Worm (Caenorhabditis elegans): ENCODE data around the gene gpd-3.

The gpd-3 gene

DNA sequence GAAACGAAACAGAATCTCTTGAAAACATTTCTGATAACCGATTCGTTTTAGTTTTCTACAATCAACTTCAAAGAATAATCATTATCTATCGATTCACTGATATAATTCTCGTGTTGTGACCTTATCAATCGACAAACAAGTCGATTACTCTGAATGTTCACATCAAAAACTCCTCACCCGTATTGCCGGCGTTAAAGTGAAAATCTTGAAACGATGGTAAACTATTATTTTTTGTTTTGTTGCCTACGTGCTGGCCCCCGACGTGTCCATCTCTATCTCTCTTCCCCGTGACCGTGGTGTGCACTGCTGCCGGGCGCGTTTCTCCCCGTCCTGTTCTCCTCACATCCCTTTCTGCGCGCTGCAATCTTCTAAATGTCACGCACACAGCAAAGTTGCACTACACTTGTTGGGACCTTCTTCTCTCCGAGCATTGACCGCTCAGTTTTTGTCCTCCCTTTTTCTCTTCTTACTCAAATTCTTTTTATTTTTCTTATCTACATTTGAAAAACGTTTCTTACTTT lies 23.2 kb downstream of the gpd-3 start (continued):
- TF ChIP-seq ztf-11 (tag; optimal IDR thresholded peaks at IDR 0.05) (no peak), dpl-1 (GFP tag; optimal IDR thresholded peaks at IDR 0.05) (no peak), nhr-11 (tag; optimal IDR thresholded peaks at IDR 0.05) (no peak), C04F5.9 (tag; optimal IDR thresholded peaks at IDR 0.05) (no peak), elt-3 (tag; optimal IDR thresholded peaks at IDR 0.05) (peak in 5 of 6 experiments; percentile 25 to 72 (median 42)), ceh-8 (GFP tag; optimal IDR thresholded peaks at IDR 0.05) (no peak), aha-1 (tag; optimal IDR thresholded peaks at IDR 0.05) (peak; percentile 68), grh-1 (GFP tag; IDR thresholded peaks at IDR 0.05) (no peak), ceh-88 (GFP tag; IDR thresholded peaks at IDR 0.05) (peak; percentile 31; the same call in 1 of the 2 replicates), sup-37 (GFP tag; optimal IDR thresholded peaks at IDR 0.05) (no peak), ama-1 (optimal IDR thresholded peaks at IDR 0.05) (no peak), ztf-4 (tag; optimal IDR thresholded peaks at IDR 0.05) (peak; percentile 31), fkh-8 (tag; optimal IDR thresholded peaks at IDR 0.05) (no peak), mdl-1 (tag; optimal IDR thresholded peaks at IDR 0.05) (peak in 1 of 2 experiments; percentile 57), nhr-20 (tag; optimal IDR thresholded peaks at IDR 0.05) (peak; percentile 62), nhr-28 (tag; optimal IDR thresholded peaks at IDR 0.05) (no peak), tbx-2 (tag; optimal IDR thresholded peaks at IDR 0.05) (peak; percentile 54), nhr-76 (tag; optimal IDR thresholded peaks at IDR 0.05) (no peak), lsy-2 (tag; optimal IDR thresholded peaks at IDR 0.05) (peak in 1 of 2 experiments; percentile 34), hlh-4 (tag; optimal IDR thresholded peaks at IDR 0.05) (no peak), mab-9 (GFP tag; IDR thresholded peaks at IDR 0.05) (no peak), rnt-1 (tag; optimal IDR thresholded peaks at IDR 0.05) (peak; percentile 59), pag-3 (tag; optimal IDR thresholded peaks at IDR 0.05; ENCODE audit: borderline replicate concordance, insufficient read depth) (peak; percentile 24), fos-1 (tag; optimal IDR thresholded peaks at IDR 0.05) (no peak), zip-4 (GFP tag; optimal IDR thresholded peaks at IDR 0.05) (no peak), aly-2 (tag; optimal IDR thresholded peaks at IDR 0.05) (no peak), fkh-4 (tag; optimal IDR thresholded peaks at IDR 0.05; ENCODE audit: borderline replicate concordance) (no peak), snpc-4 (tag; optimal IDR thresholded peaks at IDR 0.05) (no peak), nhr-19 (GFP tag; conservative IDR thresholded peaks at IDR 0.05) (peak; percentile 51; the same call in 1 of the 2 replicates), irx-1 (tag; optimal IDR thresholded peaks at IDR 0.05) (no peak), nhr-90 (tag; optimal IDR thresholded peaks at IDR 0.05; ENCODE audit: poor library complexity) (peak; percentile 35), ces-1 (GFP tag; optimal IDR thresholded peaks at IDR 0.05) (no peak), egl-13 (tag; optimal IDR thresholded peaks at IDR 0.05) (no peak), ceh-82 (tag; optimal IDR thresholded peaks at IDR 0.05) (peak in 1 of 3 experiments; percentile 65), mef-2 (tag; optimal IDR thresholded peaks at IDR 0.05) (no peak), dsc-1 (tag; optimal IDR thresholded peaks at IDR 0.05) (peak; percentile 35), Y116A8C.19 (tag; optimal IDR thresholded peaks at IDR 0.05; ENCODE audit: borderline replicate concordance) (no peak), unc-86 (tag; optimal IDR thresholded peaks at IDR 0.05) (no peak), lin-35 (GFP tag; optimal IDR thresholded peaks at IDR 0.05) (peak in 1 of 2 experiments; percentile 52), C16A3.4 (tag; optimal IDR thresholded peaks at IDR 0.05) (no peak), isw-1 (GFP tag; IDR thresholded peaks at IDR 0.05) (no peak), blmp-1 (tag; optimal IDR thresholded peaks at IDR 0.05) (peak; percentile 14), lin-13 (GFP tag; optimal IDR thresholded peaks at IDR 0.05) (no peak), egl-27 (tag; optimal IDR thresholded peaks at IDR 0.05) (no peak), lir-3 (tag; optimal IDR thresholded peaks at IDR 0.05; ENCODE audit: poor library complexity) (peak; percentile 22), nhr-12 (tag; optimal IDR thresholded peaks at IDR 0.05) (no peak), hlh-17 (GFP tag; optimal IDR thresholded peaks at IDR 0.05; ENCODE audit: borderline replicate concordance) (no peak), nhr-77 (tag; optimal IDR thresholded peaks at IDR 0.05) (no peak), nhr-71 (tag; optimal IDR thresholded peaks at IDR 0.05) (peak; percentile 61), swsn-7 (tag; optimal IDR thresholded peaks at IDR 0.05) (peak; percentile 40), mep-1 (tag; optimal IDR thresholded peaks at IDR 0.05) (peak; percentile 49), zag-1 (tag; optimal IDR thresholded peaks at IDR 0.05) (no peak)

Data from whole organism, L1 larva.